Worm (Caenorhabditis elegans) whole organism, L3 larva: ENCODE data around the gene C26B9.5.

Source experiments
- R02D3.7 ChIP-seq: fragments of 150-350 bp; optimal IDR thresholded peaks from 2 replicates; lab custom pipeline; 2014; ENCODE audit warnings: missing biosample characterization, missing genetic modification characterization
- aly-2 ChIP-seq: fragments of 150-350 bp; optimal IDR thresholded peaks from 2 replicates; lab custom pipeline; 2014; ENCODE audit warnings: missing biosample characterization, missing genetic modification characterization
- ama-1 ChIP-seq: fragments of 150-350 bp; optimal IDR thresholded peaks from 2 replicates; lab custom pipeline; 2018
- ceh-28 ChIP-seq: fragments of 150-350 bp; optimal IDR thresholded peaks from 2 replicates; lab custom pipeline; 2014; ENCODE audit warnings: missing biosample characterization, missing genetic modification reagents, missing genetic modification characterization
- ceh-82 ChIP-seq: fragments of 150-350 bp; optimal IDR thresholded peaks from 2 replicates; lab custom pipeline; 2014; ENCODE audit warnings: missing biosample characterization, missing genetic modification characterization
- ceh-9 ChIP-seq: sonication (generic microtip); optimal IDR thresholded peaks from 2 replicates; lab custom pipeline; 2018; ENCODE audit warnings: missing biosample characterization, missing genetic modification characterization
- daf-12 ChIP-seq: fragments of 150-350 bp; optimal IDR thresholded peaks from 2 replicates; lab custom pipeline; 2014; ENCODE audit warnings: missing biosample characterization, missing genetic modification reagents, missing genetic modification characterization
- egl-27 ChIP-seq: sonication (generic microtip); optimal IDR thresholded peaks from 4 replicates; lab custom pipeline; 2017; ENCODE audit warnings: missing biosample characterization, missing genetic modification reagents, missing genetic modification characterization
- egl-5 ChIP-seq: fragments of 150-350 bp; optimal IDR thresholded peaks from 2 replicates; lab custom pipeline; 2017; ENCODE audit warnings: missing biosample characterization, missing genetic modification reagents, missing genetic modification characterization, inconsistent platforms
- elt-1 ChIP-seq: fragments of 150-350 bp; optimal IDR thresholded peaks from 2 replicates; lab custom pipeline; 2014; ENCODE audit warnings: missing biosample characterization, missing genetic modification characterization
- elt-2 ChIP-seq: sonication (generic microtip); optimal IDR thresholded peaks from 2 replicates; lab custom pipeline; 2016; ENCODE audit warnings: missing genetic modification reagents, mild to moderate bottlenecking, missing genetic modification characterization, missing compliant biosample characterization
- elt-3 ChIP-seq, 3 experiments: fragments of 150-350 bp in 1 of 3; sonication (generic microtip) in 2 of 3; optimal IDR thresholded peaks; 2 replicates in 2 of 3; 4 replicates in 1 of 3; lab custom pipeline; 2014 to 2017; ENCODE audit warnings: missing biosample characterization in 3 of 3, missing genetic modification characterization in 3 of 3
- eor-1 ChIP-seq, 2 experiments: fragments of 150-350 bp; optimal IDR thresholded peaks; 2 replicates each; lab custom pipeline; 2014 to 2018; ENCODE audit warnings: missing biosample characterization in 2 of 2, missing genetic modification characterization in 2 of 2
- fkh-10 ChIP-seq: sonication (generic microtip); optimal IDR thresholded peaks from 2 replicates; lab custom pipeline; 2017; ENCODE audit warnings: missing biosample characterization, missing genetic modification reagents, missing genetic modification characterization
- hmg-11 ChIP-seq: sonication (generic microtip); optimal IDR thresholded peaks from 2 replicates; lab custom pipeline; 2016; ENCODE audit warnings: missing genetic modification characterization, missing compliant biosample characterization
- lin-15B ChIP-seq: fragments of 150-350 bp; optimal IDR thresholded peaks from 2 replicates; lab custom pipeline; 2014; ENCODE audit warnings: missing biosample characterization, missing genetic modification characterization
- lin-39 ChIP-seq: fragments of 150-350 bp; optimal IDR thresholded peaks from 2 replicates; lab custom pipeline; 2018; ENCODE audit warnings: missing biosample characterization, missing genetic modification reagents, missing genetic modification characterization
- lsy-12 ChIP-seq: sonication (generic microtip); optimal IDR thresholded peaks from 2 replicates; lab custom pipeline; 2016; ENCODE audit warnings: mild to moderate bottlenecking, missing genetic modification characterization, missing compliant biosample characterization
- mdl-1 ChIP-seq: fragments of 150-350 bp; optimal IDR thresholded peaks from 2 replicates; lab custom pipeline; 2014; ENCODE audit warnings: missing biosample characterization, missing genetic modification characterization
- nfya-1 ChIP-seq: sonication (generic microtip); optimal IDR thresholded peaks from 2 replicates; lab custom pipeline; 2017; ENCODE audit warnings: missing genetic modification characterization, mild to moderate bottlenecking, missing compliant biosample characterization, antibody characterized with exemption, moderate library complexity; ENCODE audit not compliant: insufficient read depth
- nhr-23 ChIP-seq: fragments of 150-350 bp; optimal IDR thresholded peaks from 2 replicates; lab custom pipeline; 2014; ENCODE audit warnings: missing biosample characterization, missing genetic modification reagents, missing genetic modification characterization
- nhr-25 ChIP-seq: sonication (generic microtip); optimal IDR thresholded peaks from 2 replicates; lab custom pipeline; 2017; ENCODE audit warnings: missing biosample characterization, missing genetic modification characterization
- nhr-28 ChIP-seq: fragments of 150-350 bp; optimal IDR thresholded peaks from 2 replicates; lab custom pipeline; 2014; ENCODE audit warnings: missing biosample characterization, missing genetic modification characterization
- nhr-43 ChIP-seq: sonication (generic microtip); optimal IDR thresholded peaks from 2 replicates; lab custom pipeline; 2016; ENCODE audit warnings: mild to moderate bottlenecking, missing genetic modification characterization, missing compliant biosample characterization; ENCODE audit not compliant: poor library complexity, severe bottlenecking
- nhr-76 ChIP-seq: fragments of 150-350 bp; sonication (generic microtip); optimal IDR thresholded peaks from 5 replicates; lab custom pipeline; 2014; ENCODE audit warnings: missing biosample characterization, missing genetic modification characterization
- nhr-77 ChIP-seq: fragments of 150-350 bp; optimal IDR thresholded peaks from 2 replicates; lab custom pipeline; 2014; ENCODE audit warnings: missing biosample characterization, missing genetic modification characterization
- pha-4 ChIP-seq: fragments of 150-350 bp; optimal IDR thresholded peaks from 2 replicates; lab custom pipeline; 2014; ENCODE audit warnings: missing biosample characterization, missing genetic modification reagents, missing genetic modification characterization
- pqm-1 ChIP-seq: fragments of 150-350 bp; optimal IDR thresholded peaks from 2 replicates; lab custom pipeline; 2017; ENCODE audit warnings: missing biosample characterization, missing genetic modification characterization, inconsistent platforms
- sea-2 ChIP-seq: fragments of 150-350 bp; sonication (generic microtip); optimal IDR thresholded peaks from 4 replicates; lab custom pipeline; 2014; ENCODE audit warnings: missing biosample characterization, missing genetic modification reagents, missing genetic modification characterization
- skn-1 ChIP-seq: fragments of 150-350 bp; optimal IDR thresholded peaks from 2 replicates; lab custom pipeline; 2014; ENCODE audit warnings: missing biosample characterization, missing genetic modification characterization
- snpc-4 ChIP-seq: fragments of 150-350 bp; optimal IDR thresholded peaks from 2 replicates; lab custom pipeline; 2014; ENCODE audit warnings: missing biosample characterization, missing genetic modification characterization
- tbx-2 ChIP-seq: sonication (generic microtip); optimal IDR thresholded peaks from 2 replicates; lab custom pipeline; 2016; ENCODE audit warnings: mild to moderate bottlenecking, missing genetic modification characterization, missing compliant biosample characterization
- unc-39 ChIP-seq: sonication (generic microtip); optimal IDR thresholded peaks from 4 replicates; lab custom pipeline; 2017; ENCODE audit warnings: missing biosample characterization, missing genetic modification characterization
- unc-62 ChIP-seq: fragments of 150-350 bp; sonication (generic microtip); optimal IDR thresholded peaks from 4 replicates; lab custom pipeline; 2014; ENCODE audit warnings: missing biosample characterization, missing genetic modification reagents, missing genetic modification characterization
- zag-1 ChIP-seq: fragments of 150-350 bp; optimal IDR thresholded peaks from 2 replicates; lab custom pipeline; 2014; ENCODE audit warnings: missing biosample characterization, missing genetic modification characterization
- ztf-11 ChIP-seq: fragments of 150-350 bp; optimal IDR thresholded peaks from 2 replicates; lab custom pipeline; 2014; ENCODE audit warnings: missing biosample characterization, missing genetic modification characterization

Gene C26B9.5

ce11 chrX:5309622-5310021 is 19.7 kb upstream of the C26B9.5 start:
- TF ChIP-seq fkh-10 (no peak), ceh-28 (tag; lab: Kevin White, UChicago) (no peak), nhr-77 (tag; lab: Kevin White, UChicago) (no peak), lin-39 (no peak), nhr-43 (no peak), pqm-1 (tag; lab: Kevin White, UChicago) (no peak), elt-1 (tag; lab: Kevin White, UChicago) (no peak), ceh-82 (tag; lab: Kevin White, UChicago) (no peak), mdl-1 (tag; lab: Kevin White, UChicago) (no peak), nfya-1 (tag; lab: Kevin White, UChicago) (no peak)

- no peak for TF ChIP-seq sea-2 (GFP tag; lab: Kevin White, UChicago)
- no peak for TF ChIP-seq nhr-23 (tag; lab: Kevin White, UChicago)
- TF ChIP-seq lin-39 = peak; percentile 15
- TF ChIP-seq nhr-43 = no peak
Observed at ce11 chrX:5311174-5311573, 18.1 kb upstream of the C26B9.5 start.

ce11 chrX:5319214-5319838 is 10.0 kb upstream of the C26B9.5 start:
- TF ChIP-seq elt-2 (tag; lab: Kevin White, UChicago) (peak; percentile 28), snpc-4 (tag; lab: Kevin White, UChicago) (peak; percentile 15), unc-62 (GFP tag; lab: Kevin White, UChicago) (no peak), lin-39 (peak; percentile 11), ztf-11 (tag; lab: Kevin White, UChicago) (no peak), fkh-10 (no peak), nhr-28 (no peak), ama-1 (lab: Kevin White, UChicago) (no peak), nhr-77 (tag; lab: Kevin White, UChicago) (peak; percentile 34), unc-39 (tag; lab: Kevin White, UChicago) (no peak), nfya-1 (tag; lab: Kevin White, UChicago) (peak; percentile 36), tbx-2 (peak; percentile 46), hmg-11 (tag; lab: Kevin White, UChicago) (peak; percentile 65), ceh-9 (tag; lab: Kevin White, UChicago) (no peak), pqm-1 (tag; lab: Kevin White, UChicago) (no peak), daf-12 (tag; lab: Kevin White, UChicago) (no peak), aly-2 (tag; lab: Kevin White, UChicago) (no peak), egl-27 (no peak), ceh-82 (tag; lab: Kevin White, UChicago) (no peak), lsy-12 (tag; lab: Kevin White, UChicago) (peak; percentile 25), nhr-25 (no peak), nhr-76 (tag; lab: Kevin White, UChicago) (no peak), zag-1 (no peak), nhr-43 (peak; percentile 69), elt-3 (tag; optimal IDR thresholded peaks at IDR 0.05; lab: Kevin White, UChicago) (no peak)

DNA sequence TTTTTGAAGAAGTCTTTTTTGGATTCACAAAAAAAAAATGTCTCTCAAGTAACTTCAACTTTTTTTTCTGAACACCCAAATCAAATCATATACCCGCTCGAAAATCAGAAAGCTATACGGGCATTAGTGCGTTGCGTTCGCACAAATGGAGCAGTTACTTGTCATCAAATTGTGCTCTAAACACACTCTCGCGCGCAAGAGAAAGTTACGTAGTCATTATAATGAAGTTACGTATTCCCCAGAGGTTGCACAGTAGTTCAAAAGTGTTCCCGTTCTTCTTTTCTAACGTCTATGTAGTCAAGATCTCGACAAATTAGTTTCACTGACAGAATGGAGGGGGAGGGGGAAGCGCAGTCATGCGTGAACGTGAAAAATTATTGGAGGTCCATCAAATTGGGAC is 7.7 kb upstream of the C26B9.5 start:
- TF ChIP-seq lin-15B (tag; lab: Kevin White, UChicago) (no peak), eor-1 (tag; optimal IDR thresholded peaks at IDR 0.05; lab: Kevin White, UChicago) (no peak), R02D3.7 (no peak), unc-39 (tag; lab: Kevin White, UChicago) (no peak), nhr-23 (tag; lab: Kevin White, UChicago) (no peak), pqm-1 (tag; lab: Kevin White, UChicago) (no peak), skn-1 (tag; lab: Kevin White, UChicago) (no peak), mdl-1 (tag; lab: Kevin White, UChicago) (no peak), pha-4 (no peak), tbx-2 (no peak), nhr-28 (no peak), ztf-11 (tag; lab: Kevin White, UChicago) (no peak), lin-39 (no peak), egl-5 (tag; lab: Kevin White, UChicago) (no peak)
- TF ChIP-seq, all 47 proteins: peak for 0
